Worm (Caenorhabditis elegans): Measurements from ENCODE around the gene F55G7.5.

F55G7.5 gene

ce11 chrX:11965163-11965562 is 26.4 kb upstream of the F55G7.5 start:
- TF ChIP-seq mdt-29 (GFP tag; IDR thresholded peaks at IDR 0.05): no peak
- peak; percentile 40 for TF ChIP-seq hlh-30 (tag; optimal IDR thresholded peaks at IDR 0.05; ENCODE audit: insufficient read depth)

- TF ChIP-seq aha-1 (tag): peak; percentile 40
- peak; percentile 15 for TF ChIP-seq hlh-30 (tag; optimal IDR thresholded peaks at IDR 0.05; ENCODE audit: insufficient read depth)
- TF ChIP-seq dve-1 (tag; optimal IDR thresholded peaks at IDR 0.05; ENCODE audit: insufficient read depth): peak; percentile 75
- TF ChIP-seq mdl-1 (tag; optimal IDR thresholded peaks at IDR 0.05): peak in 1 of 2 experiments; percentile 62
- peak in 1 of 2 experiments; percentile 81 for TF ChIP-seq hif-1 (tag; optimal IDR thresholded peaks at IDR 0.05)
- TF ChIP-seq dmd-6 (GFP tag; IDR thresholded peaks at IDR 0.05): peak; percentile 87
- TF ChIP-seq mep-1 (tag; optimal IDR thresholded peaks at IDR 0.05): peak; percentile 7
- TF ChIP-seq nhr-48 (tag; optimal IDR thresholded peaks at IDR 0.05): peak; percentile 50
- TF ChIP-seq nhr-77 (tag; optimal IDR thresholded peaks at IDR 0.05): peak; percentile 32
- no peak for TF ChIP-seq daf-16 (GFP tag; optimal IDR thresholded peaks at IDR 0.05)
- TF ChIP-seq daf-16 (tag; optimal IDR thresholded peaks at IDR 0.05): peak; percentile 76
- peak; percentile 44 for TF ChIP-seq nhr-102 (tag; optimal IDR thresholded peaks at IDR 0.05)
- 0 out of 2 replicates have a peak, but pooled peaks have one; percentile 16 for TF ChIP-seq ceh-20 (GFP tag; IDR thresholded peaks at IDR 0.05)
- no peak for TF ChIP-seq daf-8 (GFP tag; IDR thresholded peaks at IDR 0.05)
- no peak for TF ChIP-seq daf-19 (GFP tag; conservative IDR thresholded peaks at IDR 0.05)
- no peak for TF ChIP-seq zfp-2 (tag; optimal IDR thresholded peaks at IDR 0.05)
- TF ChIP-seq php-3 (GFP tag; IDR thresholded peaks at IDR 0.05): peak; percentile 81
- no peak for TF ChIP-seq spr-1 (tag; optimal IDR thresholded peaks at IDR 0.05)
- peak; percentile 78 for TF ChIP-seq hlh-11 (tag; optimal IDR thresholded peaks at IDR 0.05)
- peak; percentile 91 for TF ChIP-seq pqm-1 (tag; optimal IDR thresholded peaks at IDR 0.05)
- no peak for TF ChIP-seq unc-39 (tag; optimal IDR thresholded peaks at IDR 0.05)
- TF ChIP-seq tra-1 (GFP tag; IDR thresholded peaks at IDR 0.05): peak; percentile 90
- no peak for TF ChIP-seq dmd-8 (GFP tag; IDR thresholded peaks at IDR 0.05)
- TF ChIP-seq nhr-28 (tag; optimal IDR thresholded peaks at IDR 0.05): peak; percentile 95
Observed at ce11 chrX:11964555-11964954, 25.8 kb upstream of the F55G7.5 start.

- TF ChIP-seq aha-1 (tag): peak; percentile 53
- TF ChIP-seq arid-1 (GFP tag; conservative IDR thresholded peaks at IDR 0.05): no peak
Observed at ce11 chrX:11963659-11964058, 24.9 kb upstream of the F55G7.5 start.

- TF ChIP-seq mxl-3 (GFP tag; optimal IDR thresholded peaks at IDR 0.05) (peak; percentile 39), hlh-11 (tag; optimal IDR thresholded peaks at IDR 0.05) (peak; percentile 86), gei-8 (GFP tag; optimal IDR thresholded peaks at IDR 0.05) (no peak), nhr-28 (tag; optimal IDR thresholded peaks at IDR 0.05) (peak; percentile 96), nhr-48 (tag; optimal IDR thresholded peaks at IDR 0.05) (peak; percentile 69), hif-1 (tag; optimal IDR thresholded peaks at IDR 0.05) (peak in 1 of 2 experiments; percentile 40), lin-15B (tag; optimal IDR thresholded peaks at IDR 0.05) (no peak), zfp-2 (tag; optimal IDR thresholded peaks at IDR 0.05) (no peak), daf-12 (tag; optimal IDR thresholded peaks at IDR 0.05) (no peak), egl-43 (GFP tag; IDR thresholded peaks at IDR 0.05) (no peak), dmd-6 (GFP tag; IDR thresholded peaks at IDR 0.05) (peak; percentile 81), lim-7 (GFP tag; IDR thresholded peaks at IDR 0.05) (no peak), ceh-20 (GFP tag; IDR thresholded peaks at IDR 0.05) (0 out of 2 replicates have a peak, but pooled peaks have one; percentile 38), nhr-41 (GFP tag; IDR thresholded peaks at IDR 0.05) (peak; percentile 75; the same call in 1 of the 2 replicates), vab-7 (GFP tag; IDR thresholded peaks at IDR 0.05) (no peak), ceh-32 (tag; optimal IDR thresholded peaks at IDR 0.05; ENCODE audit: poor library complexity) (no peak), dve-1 (tag; optimal IDR thresholded peaks at IDR 0.05; ENCODE audit: insufficient read depth) (peak; percentile 77), F26F4.8 (GFP tag; conservative IDR thresholded peaks at IDR 0.05) (no peak), Y5F2A.4 (GFP tag; optimal IDR thresholded peaks at IDR 0.05) (no peak), aha-1 (tag) (peak; percentile 93), daf-8 (GFP tag; IDR thresholded peaks at IDR 0.05) (no peak), dmd-8 (GFP tag; IDR thresholded peaks at IDR 0.05) (no peak), fkh-10 (GFP tag; optimal IDR thresholded peaks at IDR 0.05) (no peak), mdl-1 (tag; optimal IDR thresholded peaks at IDR 0.05) (peak in 1 of 2 experiments; percentile 35), T26A8.4 (GFP tag; IDR thresholded peaks at IDR 0.05) (0 out of 2 replicates have a peak, but pooled peaks have one; percentile 46), duxl-1 (tag; optimal IDR thresholded peaks at IDR 0.05; ENCODE audit: poor library complexity) (no peak), pha-4 (GFP tag; IDR thresholded peaks at IDR 0.05) (0 out of 2 replicates have a peak, but pooled peaks have one; percentile 9), pha-4 (tag; optimal IDR thresholded peaks at IDR 0.05) (no peak)
Observed at ce11 chrX:11962050-11962788, 23.5 kb upstream of the F55G7.5 start.
